Fruit fly (Drosophila melanogaster) whole organism, embryonic: ENCODE results near the gene CG3679.
A peak's percentile ranks its signal among the peaks of the same experiment; 100 is the strongest.

Experiments
- Aef1 ChIP-seq: fragments of 200-800 bp; sonication (Bioruptor generic); IDR thresholded peaks from 3 replicates; pipeline ENCODE4 v1.3.6; 2022; ENCODE audit warnings: missing biosample characterization, missing genetic modification characterization
- BEAF-32 ChIP-seq: fragments of 200-800 bp; sonication (Bioruptor generic); optimal IDR thresholded peaks from 3 replicates; lab custom pipeline; 2017; ENCODE audit warnings: missing biosample characterization, missing genetic modification characterization, mild to moderate bottlenecking, moderate library complexity, missing genetic modification reagents
- CG11085 ChIP-seq: fragments of 200-800 bp; sonication (Bioruptor generic); IDR thresholded peaks from 2 replicates; pipeline ENCODE4 v1.3.6; 2022; ENCODE audit warnings: missing biosample characterization, missing genetic modification characterization
- CG11456 ChIP-seq: fragments of 200-800 bp; sonication (Bioruptor generic); IDR thresholded peaks from 3 replicates; pipeline ENCODE4 v1.3.6; 2022; ENCODE audit warnings: missing biosample characterization, missing genetic modification characterization
- CG11695 ChIP-seq: fragments of 200-800 bp; sonication (Bioruptor generic); IDR thresholded peaks from 3 replicates; pipeline ENCODE4 v1.3.6; 2022; ENCODE audit warnings: missing biosample characterization, missing genetic modification characterization
- CG12155 ChIP-seq: fragments of 200-800 bp; sonication (Bioruptor generic); optimal IDR thresholded peaks from 3 replicates; lab custom pipeline; 2016; ENCODE audit warnings: missing biosample characterization, missing genetic modification characterization
- CG12391 ChIP-seq: fragments of 200-800 bp; sonication (Bioruptor generic); optimal IDR thresholded peaks from 3 replicates; lab custom pipeline; 2018; ENCODE audit warnings: missing biosample characterization, mild to moderate bottlenecking, missing genetic modification characterization, moderate library complexity
- CG14667 ChIP-seq: fragments of 200-800 bp; sonication (Bioruptor generic); IDR thresholded peaks from 2 replicates; pipeline ENCODE4 v1.3.6; 2022; ENCODE audit warnings: missing biosample characterization, missing genetic modification characterization
- CG14710 ChIP-seq: fragments of 200-800 bp; sonication (Bioruptor generic); optimal IDR thresholded peaks from 3 replicates; lab custom pipeline; 2019; ENCODE audit warnings: missing biosample characterization, mild to moderate bottlenecking, missing genetic modification characterization, moderate library complexity
- CG15073 ChIP-seq: fragments of 200-800 bp; sonication (Bioruptor generic); optimal IDR thresholded peaks from 2 replicates; lab custom pipeline; 2016; ENCODE audit warnings: missing biosample characterization, missing genetic modification characterization
- CG1602 ChIP-seq: fragments of 200-800 bp; sonication (Bioruptor generic); optimal IDR thresholded peaks from 3 replicates; lab custom pipeline; 2016; ENCODE audit warnings: missing biosample characterization, missing genetic modification characterization
- CG17328 ChIP-seq: fragments of 200-800 bp; sonication (Bioruptor generic); IDR thresholded peaks from 2 replicates; pipeline ENCODE4 v1.3.6; 2022; ENCODE audit warnings: missing biosample characterization, missing genetic modification characterization
- CG17359 ChIP-seq: fragments of 200-800 bp; sonication (Bioruptor generic); optimal IDR thresholded peaks from 3 replicates; lab custom pipeline; 2018; ENCODE audit warnings: missing biosample characterization, mild to moderate bottlenecking, missing genetic modification characterization, moderate library complexity
- CG17802 ChIP-seq: fragments of 200-800 bp; sonication (Bioruptor generic); optimal IDR thresholded peaks from 2 replicates; lab custom pipeline; 2018; ENCODE audit warnings: missing biosample characterization, mild to moderate bottlenecking, missing genetic modification characterization, moderate library complexity
- CG18764 ChIP-seq: fragments of 200-800 bp; sonication (Bioruptor generic); optimal IDR thresholded peaks from 3 replicates; lab custom pipeline; 2016; ENCODE audit warnings: missing biosample characterization, missing genetic modification characterization
- CG2678 ChIP-seq: fragments of 200-800 bp; sonication (Bioruptor generic); optimal IDR thresholded peaks from 3 replicates; lab custom pipeline; 2019; ENCODE audit warnings: missing biosample characterization, mild to moderate bottlenecking, missing genetic modification characterization, moderate library complexity
- CG31224 ChIP-seq: fragments of 200-800 bp; sonication (Bioruptor generic); IDR thresholded peaks from 2 replicates; pipeline ENCODE4 v1.3.6; 2022; ENCODE audit warnings: missing biosample characterization, missing genetic modification characterization
- CG32532 ChIP-seq: fragments of 200-800 bp; sonication (Bioruptor generic); IDR thresholded peaks from 2 replicates; pipeline ENCODE4 v1.3.6; 2022; ENCODE audit warnings: missing biosample characterization, missing genetic modification characterization
- CG32772 ChIP-seq: fragments of 200-800 bp; sonication (Bioruptor generic); IDR thresholded peaks from 2 replicates; pipeline ENCODE4 v1.3.6; 2022; ENCODE audit warnings: missing biosample characterization, missing genetic modification characterization
- CG4424 ChIP-seq: fragments of 200-800 bp; sonication (Bioruptor generic); optimal IDR thresholded peaks from 3 replicates; lab custom pipeline; 2016; ENCODE audit warnings: missing biosample characterization, missing genetic modification characterization
- CG5180 ChIP-seq: fragments of 200-800 bp; sonication (Bioruptor generic); optimal IDR thresholded peaks from 3 replicates; lab custom pipeline; 2017; ENCODE audit warnings: missing biosample characterization, missing genetic modification characterization, mild to moderate bottlenecking, moderate library complexity, missing genetic modification reagents
- CG5953 ChIP-seq: fragments of 200-800 bp; sonication (Bioruptor generic); IDR thresholded peaks from 2 replicates; pipeline ENCODE4 v1.3.6; 2022; ENCODE audit warnings: missing biosample characterization, missing genetic modification characterization
- CG6175 ChIP-seq: fragments of 200-800 bp; sonication (Bioruptor generic); IDR thresholded peaks from 3 replicates; pipeline ENCODE4 v1.3.6; 2022; ENCODE audit warnings: missing biosample characterization, missing genetic modification characterization
- CG6813 ChIP-seq: fragments of 200-800 bp; sonication (Bioruptor generic); optimal IDR thresholded peaks from 2 replicates; lab custom pipeline; 2017; ENCODE audit warnings: missing biosample characterization, missing genetic modification characterization, mild to moderate bottlenecking, moderate library complexity, missing genetic modification reagents
- CG8388 ChIP-seq: fragments of 200-800 bp; sonication (Bioruptor generic); optimal IDR thresholded peaks from 2 replicates; lab custom pipeline; 2019; ENCODE audit warnings: missing biosample characterization, mild to moderate bottlenecking, missing genetic modification characterization, moderate library complexity
- Chrac-16 ChIP-seq: fragments of 200-800 bp; sonication (Bioruptor generic); optimal IDR thresholded peaks from 3 replicates; lab custom pipeline; 2016; ENCODE audit warnings: missing biosample characterization, missing genetic modification characterization
- D ChIP-seq, 2 experiments: fragments of 200-800 bp in 1 of 2; fragments of >200 bp in 1 of 2; sonication (Bioruptor generic) in 1 of 2; optimal IDR thresholded peaks; 2 replicates in 1 of 2; 3 replicates in 1 of 2; lab custom pipeline; 2017; ENCODE audit warnings: mild to moderate bottlenecking in 1 of 2, missing biosample characterization in 1 of 2, missing genetic modification characterization in 1 of 2, missing genetic modification reagents in 1 of 2
- Dp ChIP-seq: fragments of 200-800 bp; sonication (Bioruptor generic); optimal IDR thresholded peaks from 2 replicates; lab custom pipeline; 2018; ENCODE audit warnings: missing biosample characterization, mild to moderate bottlenecking, missing genetic modification characterization, moderate library complexity
- Ets65A ChIP-seq: fragments of 200-800 bp; sonication (Bioruptor generic); peaks from one replicate; lab custom pipeline; 2016; ENCODE audit warnings: missing biosample characterization, missing genetic modification characterization
- HmgZ ChIP-seq: fragments of 200-800 bp; sonication (Bioruptor generic); optimal IDR thresholded peaks from 2 replicates; lab custom pipeline; 2018; ENCODE audit warnings: missing biosample characterization, mild to moderate bottlenecking, missing genetic modification characterization
- Med ChIP-seq: fragments of 200-800 bp; sonication (Bioruptor generic); peaks from one replicate; lab custom pipeline; 2016; ENCODE audit warnings: missing biosample characterization, missing genetic modification characterization, mild to moderate bottlenecking, inconsistent platforms, moderate library complexity
- Nf-YB ChIP-seq: fragments of 200-800 bp; sonication (Bioruptor generic); optimal IDR thresholded peaks from 3 replicates; lab custom pipeline; 2019; ENCODE audit warnings: missing biosample characterization, mild to moderate bottlenecking, missing genetic modification characterization, moderate library complexity
- Ravus ChIP-seq: fragments of 200-800 bp; sonication (Bioruptor generic); IDR thresholded peaks from 2 replicates; pipeline ENCODE4 v1.3.6; 2022; ENCODE audit warnings: missing biosample characterization, missing genetic modification characterization
- Spps ChIP-seq: fragments of 200-800 bp; sonication (Bioruptor generic); optimal IDR thresholded peaks from 2 replicates; lab custom pipeline; 2018; ENCODE audit warnings: missing biosample characterization, mild to moderate bottlenecking, missing genetic modification characterization
- TFAM ChIP-seq: fragments of 200-800 bp; sonication (Bioruptor generic); optimal IDR thresholded peaks from 2 replicates; lab custom pipeline; 2017; ENCODE audit warnings: missing biosample characterization, missing genetic modification characterization, inconsistent platforms
- YL-1 ChIP-seq: fragments of 200-800 bp; sonication (Bioruptor generic); optimal IDR thresholded peaks from 3 replicates; lab custom pipeline; 2017; ENCODE audit warnings: missing biosample characterization, mild to moderate bottlenecking, missing genetic modification characterization
- az2 ChIP-seq: fragments of 200-800 bp; sonication (Bioruptor generic); optimal IDR thresholded peaks from 3 replicates; lab custom pipeline; 2016; ENCODE audit warnings: missing biosample characterization, missing genetic modification characterization
- bigmax ChIP-seq: fragments of 200-800 bp; sonication (Bioruptor generic); optimal IDR thresholded peaks from 2 replicates; lab custom pipeline; 2018; ENCODE audit warnings: missing biosample characterization, mild to moderate bottlenecking, missing genetic modification characterization
- br ChIP-seq: fragments of >200 bp; optimal IDR thresholded peaks from 2 replicates; lab custom pipeline; 2017
- dpn ChIP-seq, 2 experiments: fragments of 200-800 bp; sonication (Bioruptor generic); optimal IDR thresholded peaks; 3 replicates each; lab custom pipeline; 2016; ENCODE audit warnings: missing biosample characterization in 2 of 2, missing genetic modification characterization in 2 of 2
- eve ChIP-seq, 2 experiments: fragments of >200 bp; optimal IDR thresholded peaks; 2 replicates each; lab custom pipeline; 2017; ENCODE audit warnings: missing biosample characterization in 2 of 2, missing genetic modification characterization in 2 of 2
- hbn ChIP-seq: fragments of 200-800 bp; sonication (Bioruptor generic); IDR thresholded peaks from 2 replicates; pipeline ENCODE4 v1.3.6; 2022; ENCODE audit warnings: missing biosample characterization, missing genetic modification characterization; ENCODE audit not compliant: partially characterized antibody
- hkb ChIP-seq, 2 experiments: fragments of 200-800 bp in 1 of 2; fragments of >200 bp in 1 of 2; sonication (Bioruptor generic) in 1 of 2; IDR thresholded peaks in 1 of 2; optimal IDR thresholded peaks in 1 of 2; 2 replicates each; pipeline versions ENCODE4 v1.3.6 to Lab custom; 2017 to 2022; ENCODE audit warnings: missing biosample characterization in 1 of 2, missing genetic modification characterization in 1 of 2
- inv ChIP-seq: fragments of 200-800 bp; sonication (Bioruptor generic); IDR thresholded peaks from 2 replicates; pipeline ENCODE4 v1.3.6; 2022; ENCODE audit warnings: missing biosample characterization, missing genetic modification characterization; ENCODE audit not compliant: partially characterized antibody
- otp ChIP-seq: fragments of 200-800 bp; sonication (Bioruptor generic); IDR thresholded peaks from 3 replicates; pipeline ENCODE4, ENCODE4 v1.3.6; 2022; ENCODE audit warnings: missing biosample characterization, missing genetic modification characterization
- pb ChIP-seq: fragments of 200-800 bp; sonication (Bioruptor generic); optimal IDR thresholded peaks from 3 replicates; lab custom pipeline; 2016; ENCODE audit warnings: missing biosample characterization, missing genetic modification characterization
- ranshi ChIP-seq: fragments of 200-800 bp; sonication (Bioruptor generic); IDR thresholded peaks from 2 replicates; pipeline ENCODE4 v1.3.6; 2022; ENCODE audit warnings: missing biosample characterization, missing genetic modification characterization
- schlank ChIP-seq: fragments of 200-800 bp; sonication (Bioruptor generic); optimal IDR thresholded peaks from 2 replicates; lab custom pipeline; 2018; ENCODE audit warnings: missing biosample characterization, mild to moderate bottlenecking, missing genetic modification characterization
- seq ChIP-seq: fragments of 200-800 bp; sonication (Bioruptor generic); IDR thresholded peaks from 2 replicates; pipeline ENCODE4 v1.3.6; 2022; ENCODE audit warnings: missing biosample characterization, missing genetic modification characterization
- stwl ChIP-seq: fragments of 200-800 bp; sonication (Bioruptor generic); optimal IDR thresholded peaks from 3 replicates; lab custom pipeline; 2018; ENCODE audit warnings: missing biosample characterization, mild to moderate bottlenecking, missing genetic modification characterization, moderate library complexity
- wdn ChIP-seq: fragments of 200-800 bp; sonication (Bioruptor generic); IDR thresholded peaks from 2 replicates; pipeline ENCODE4 v1.3.6; 2022; ENCODE audit warnings: missing biosample characterization, missing genetic modification characterization

CG3679 gene

DNA sequence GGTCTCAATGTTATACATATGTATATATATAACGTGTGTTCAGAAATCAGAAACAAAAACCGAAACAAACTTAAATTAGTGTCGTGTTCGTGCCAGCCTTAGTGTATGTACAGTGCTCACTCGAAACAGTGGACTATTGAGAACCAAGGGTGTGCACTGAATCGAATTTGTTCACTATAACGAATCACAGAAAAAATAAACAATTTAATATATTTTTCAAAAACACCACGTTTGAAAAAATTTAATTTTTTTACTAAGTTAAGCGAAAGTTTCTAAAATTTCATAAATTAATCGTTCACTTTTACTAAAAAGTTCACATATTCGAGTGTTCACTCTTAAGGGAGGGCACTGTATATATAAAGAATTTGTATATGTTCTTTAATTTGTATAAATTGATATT lies 18.5 kb upstream of the CG3679 start (continued):
- TF ChIP-seq CG18764 (GFP tag; lab: Kevin White, UChicago) (no peak), stwl (tag; lab: Kevin White, UChicago) (no peak), eve (GFP tag; optimal IDR thresholded peaks at IDR 0.05; lab: Kevin White, UChicago) (no peak), Spps (tag; lab: Kevin White, UChicago) (no peak), CG11456 (GFP tag; lab: Robert Waterston, UW) (0 out of 3 replicates have a peak, but pooled peaks have one; percentile 5), CG32772 (GFP tag; lab: Robert Waterston, UW) (no peak), CG12155 (GFP tag; lab: Kevin White, UChicago) (no peak), dpn (GFP tag; optimal IDR thresholded peaks at IDR 0.05; lab: Kevin White, UChicago) (peak in 1 of 2 experiments; percentile 9), CG17359 (tag; lab: Kevin White, UChicago) (peak; percentile 20), CG8388 (peak; percentile 19), Ravus (no peak), CG14667 (GFP tag; lab: Robert Waterston, UW) (no peak), Chrac-16 (GFP tag; lab: Kevin White, UChicago) (no peak), Nf-YB (no peak), CG5180 (GFP tag; lab: Kevin White, UChicago) (no peak), CG32532 (GFP tag; lab: Robert Waterston, UW) (peak; percentile 19; the same call in 1 of the 2 replicates), CG31224 (GFP tag; lab: Robert Waterston, UW) (no peak), BEAF-32 (GFP tag; lab: Kevin White, UChicago) (no peak), az2 (GFP tag; lab: Kevin White, UChicago) (peak; percentile 10), CG5953 (GFP tag; lab: Robert Waterston, UW) (no peak), Ets65A (GFP tag; lab: Kevin White, UChicago) (peak; percentile 3), seq (GFP tag; lab: Robert Waterston, UW) (no peak), CG12391 (tag; lab: Kevin White, UChicago) (peak; percentile 42), Aef1 (GFP tag; lab: Robert Waterston, UW) (no peak), TFAM (GFP tag; lab: Kevin White, UChicago) (no peak), CG6175 (GFP tag; lab: Robert Waterston, UW) (no peak), CG11695 (GFP tag; lab: Robert Waterston, UW) (no peak), otp (no peak), CG2678 (tag; lab: Kevin White, UChicago) (peak; percentile 58), inv (no peak), pb (GFP tag; lab: Kevin White, UChicago) (no peak), CG14710 (tag; lab: Kevin White, UChicago) (no peak), CG11085 (GFP tag; lab: Robert Waterston, UW) (no peak), ranshi (GFP tag; lab: Robert Waterston, UW) (0 out of 2 replicates have a peak, but pooled peaks have one; percentile 28), hbn (GFP tag; lab: Robert Waterston, UW) (no peak), D (optimal IDR thresholded peaks at IDR 0.05; lab: Kevin White, UChicago) (no peak), D (GFP tag; optimal IDR thresholded peaks at IDR 0.05; lab: Kevin White, UChicago) (no peak), YL-1 (GFP tag; lab: Kevin White, UChicago) (no peak), hkb (optimal IDR thresholded peaks at IDR 0.05; lab: Kevin White, UChicago) (no peak), hkb (GFP tag; IDR thresholded peaks at IDR 0.05; lab: Robert Waterston, UW) (0 out of 2 replicates have a peak, but pooled peaks have one; percentile 28), schlank (tag; lab: Kevin White, UChicago) (no peak), HmgZ (tag; lab: Kevin White, UChicago) (no peak), Med (peak; percentile 76), CG15073 (no peak), wdn (GFP tag; lab: Robert Waterston, UW) (no peak), CG17802 (no peak), Dp (no peak), CG4424 (GFP tag; lab: Kevin White, UChicago) (peak; percentile 32), br (lab: Kevin White, UChicago) (no peak), CG17328 (GFP tag; lab: Robert Waterston, UW) (0 out of 2 replicates have a peak, but pooled peaks have one; percentile 15), CG1602 (GFP tag; lab: Kevin White, UChicago) (no peak), CG6813 (GFP tag; lab: Kevin White, UChicago) (no peak), bigmax (GFP tag; lab: Kevin White, UChicago) (no peak)
